Worm (Caenorhabditis elegans) whole organism, L4 larva: ENCODE results near the gene C13B4.1.

ENCODE experiments used
- F10B5.3 ChIP-seq: sonication (generic microtip); optimal IDR thresholded peaks from 2 replicates; lab custom pipeline; 2016; ENCODE audit warnings: mild to moderate bottlenecking, missing genetic modification characterization, missing compliant biosample characterization
- F26F4.8 ChIP-seq: fragments of 200-800 bp; sonication (Bioruptor generic); conservative IDR thresholded peaks from 2 replicates; pipeline ENCODE4 v1.3.6; 2022; ENCODE audit warnings: missing genetic modification characterization, missing compliant biosample characterization
- F44E2.7 ChIP-seq: fragments of 200-800 bp; sonication (Bioruptor generic); IDR thresholded peaks from 2 replicates; pipeline ENCODE4 v2.1.2; 2022; ENCODE audit warnings: missing genetic modification characterization, missing compliant biosample characterization
- T26A8.4 ChIP-seq: fragments of 200-800 bp; sonication (Bioruptor generic); IDR thresholded peaks from 2 replicates; pipeline ENCODE4 v1.3.6; 2022; ENCODE audit warnings: missing genetic modification characterization, missing compliant biosample characterization
- ZK337.2 ChIP-seq: fragments of 200-800 bp; sonication (Bioruptor generic); IDR thresholded peaks from 2 replicates; pipeline ENCODE4 v1.3.6; 2022; ENCODE audit warnings: missing genetic modification reagents, missing genetic modification characterization, missing compliant biosample characterization
- aha-1 ChIP-seq: fragments of 150-350 bp; peaks from one replicate; lab custom pipeline; 2014; ENCODE audit warnings: missing biosample characterization, missing genetic modification characterization
- ama-1 ChIP-seq: fragments of 150-350 bp; optimal IDR thresholded peaks from 2 replicates; lab custom pipeline; 2014; ENCODE audit warnings: inconsistent platforms, mixed read lengths
- ceh-20 ChIP-seq: fragments of 200-800 bp; sonication (Bioruptor generic); IDR thresholded peaks from 2 replicates; pipeline ENCODE4 v1.3.6; 2022; ENCODE audit warnings: missing genetic modification reagents, missing genetic modification characterization, missing compliant biosample characterization
- ceh-82 ChIP-seq: sonication (generic microtip); optimal IDR thresholded peaks from 2 replicates; lab custom pipeline; 2017; ENCODE audit warnings: missing biosample characterization, missing genetic modification characterization
- ces-1 ChIP-seq: fragments of 150-350 bp; sonication (generic microtip); optimal IDR thresholded peaks from 4 replicates; lab custom pipeline; 2014; ENCODE audit warnings: missing biosample characterization, missing genetic modification reagents, missing genetic modification characterization
- ctbp-1 ChIP-seq: fragments of 200-800 bp; sonication (Bioruptor generic); IDR thresholded peaks from 2 replicates; pipeline ENCODE4 v1.3.6; 2022; ENCODE audit warnings: missing genetic modification reagents, missing genetic modification characterization, missing compliant biosample characterization
- daf-16 ChIP-seq, 3 experiments: sonication (generic microtip); optimal IDR thresholded peaks; 2 replicates each; lab custom pipeline; 2016 to 2017; ENCODE audit warnings: missing genetic modification characterization in 3 of 3, missing genetic modification reagents in 3 of 3, mild to moderate bottlenecking in 2 of 3, missing compliant biosample characterization in 2 of 3, missing biosample characterization in 1 of 3, moderate library complexity in 1 of 3
- daf-8 ChIP-seq: fragments of 200-800 bp; sonication (Bioruptor generic); IDR thresholded peaks from 2 replicates; pipeline ENCODE4 v1.3.6; 2022; ENCODE audit warnings: missing genetic modification characterization, missing compliant biosample characterization
- duxl-1 ChIP-seq: sonication (generic microtip); optimal IDR thresholded peaks from 2 replicates; lab custom pipeline; 2016; ENCODE audit warnings: mild to moderate bottlenecking, missing genetic modification characterization, moderate library complexity, missing compliant biosample characterization; ENCODE audit not compliant: poor library complexity
- dve-1 ChIP-seq: sonication (generic microtip); optimal IDR thresholded peaks from 2 replicates; lab custom pipeline; 2017; ENCODE audit warnings: antibody characterized with exemption, mild to moderate bottlenecking, missing genetic modification characterization, missing compliant biosample characterization; ENCODE audit not compliant: insufficient read depth
- egl-43 ChIP-seq: fragments of 200-800 bp; sonication (Bioruptor generic); IDR thresholded peaks from 2 replicates; pipeline ENCODE4 v1.3.6; 2022; ENCODE audit warnings: missing genetic modification reagents, missing genetic modification characterization, missing compliant biosample characterization
- fkh-10 ChIP-seq: fragments of 150-350 bp; optimal IDR thresholded peaks from 2 replicates; lab custom pipeline; 2014; ENCODE audit warnings: missing biosample characterization, missing genetic modification reagents, missing genetic modification characterization
- hif-1 ChIP-seq, 2 experiments: sonication (generic microtip); optimal IDR thresholded peaks; 2 replicates each; lab custom pipeline; 2016 to 2017; ENCODE audit warnings: missing compliant biosample characterization in 2 of 2, missing genetic modification characterization in 2 of 2, missing genetic modification reagents in 2 of 2, missing genotype in 2 of 2, mild to moderate bottlenecking in 1 of 2
- hlh-11 ChIP-seq: fragments of 200-800 bp; sonication (Bioruptor generic); optimal IDR thresholded peaks from 2 replicates; lab custom pipeline; 2018; ENCODE audit warnings: mild to moderate bottlenecking, missing genetic modification characterization, missing compliant biosample characterization
- lin-1 ChIP-seq: fragments of 200-800 bp; sonication (Bioruptor generic); IDR thresholded peaks from 2 replicates; pipeline ENCODE4 v1.3.6; 2022; ENCODE audit warnings: missing genetic modification reagents, missing genetic modification characterization, missing compliant biosample characterization
- lin-39 ChIP-seq: fragments of 150-350 bp; optimal IDR thresholded peaks from 2 replicates; lab custom pipeline; 2014; ENCODE audit warnings: missing biosample characterization, missing genetic modification reagents, missing genetic modification characterization
- madf-9 ChIP-seq: fragments of 200-800 bp; sonication (Bioruptor generic); conservative IDR thresholded peaks from 2 replicates; pipeline ENCODE4 v1.3.6; 2022; ENCODE audit warnings: missing genetic modification reagents, missing genetic modification characterization, missing compliant biosample characterization
- mdt-29 ChIP-seq: fragments of 200-800 bp; sonication (Bioruptor generic); IDR thresholded peaks from 2 replicates; pipeline ENCODE4 v1.3.6; 2022; ENCODE audit warnings: missing genetic modification reagents, missing genetic modification characterization, missing compliant biosample characterization
- mep-1 ChIP-seq: fragments of 150-350 bp; sonication (generic microtip); optimal IDR thresholded peaks from 3 replicates; lab custom pipeline; 2014; ENCODE audit warnings: missing biosample characterization, missing genetic modification characterization
- mxl-2 ChIP-seq: fragments of 200-800 bp; sonication (Bioruptor generic); conservative IDR thresholded peaks from 2 replicates; pipeline ENCODE4 v1.3.6; 2022; ENCODE audit warnings: missing genetic modification reagents, missing genetic modification characterization, missing compliant biosample characterization
- nhr-11 ChIP-seq: fragments of 150-350 bp; optimal IDR thresholded peaks from 2 replicates; lab custom pipeline; 2014; ENCODE audit warnings: missing biosample characterization, missing genetic modification characterization
- nhr-41 ChIP-seq: fragments of 200-800 bp; sonication (Bioruptor generic); IDR thresholded peaks from 2 replicates; pipeline ENCODE4 v1.3.6; 2022; ENCODE audit warnings: missing genetic modification reagents, missing genetic modification characterization, missing compliant biosample characterization
- nhr-42 ChIP-seq: fragments of 200-800 bp; sonication (Bioruptor generic); IDR thresholded peaks from 2 replicates; pipeline ENCODE4 v1.3.6; 2022; ENCODE audit warnings: missing genetic modification characterization, missing compliant biosample characterization
- nhr-48 ChIP-seq: sonication (generic microtip); optimal IDR thresholded peaks from 2 replicates; lab custom pipeline; 2016; ENCODE audit warnings: mild to moderate bottlenecking, missing genetic modification characterization, missing compliant biosample characterization
- nhr-6 ChIP-seq: fragments of 150-350 bp; optimal IDR thresholded peaks from 2 replicates; lab custom pipeline; 2014; ENCODE audit warnings: missing biosample characterization, missing genetic modification characterization
- nhr-77 ChIP-seq: fragments of 150-350 bp; optimal IDR thresholded peaks from 2 replicates; lab custom pipeline; 2014; ENCODE audit warnings: missing biosample characterization, missing genetic modification characterization
- saeg-2 ChIP-seq: fragments of 200-800 bp; sonication (Bioruptor generic); IDR thresholded peaks from 2 replicates; pipeline ENCODE4 v1.3.6; 2022; ENCODE audit warnings: missing genetic modification reagents, missing genetic modification characterization, missing compliant biosample characterization
- spr-1 ChIP-seq: sonication (generic microtip); optimal IDR thresholded peaks from 2 replicates; lab custom pipeline; 2016; ENCODE audit warnings: mild to moderate bottlenecking, missing genetic modification characterization, missing compliant biosample characterization
- spr-3 ChIP-seq: fragments of 200-800 bp; sonication (Bioruptor generic); optimal IDR thresholded peaks from 2 replicates; lab custom pipeline; 2018; ENCODE audit warnings: mild to moderate bottlenecking, missing genetic modification characterization, missing compliant biosample characterization
- tag-97 ChIP-seq: fragments of 200-800 bp; sonication (Bioruptor generic); IDR thresholded peaks from 2 replicates; pipeline ENCODE4 v1.3.6; 2022; ENCODE audit warnings: missing genetic modification characterization, missing compliant biosample characterization
- tra-1 ChIP-seq: fragments of 200-800 bp; sonication (Bioruptor generic); IDR thresholded peaks from 2 replicates; pipeline ENCODE4 v1.3.6; 2022; ENCODE audit warnings: missing genetic modification reagents, missing genetic modification characterization, missing compliant biosample characterization
- unc-130 ChIP-seq: sonication (generic microtip); optimal IDR thresholded peaks from 2 replicates; lab custom pipeline; 2016; ENCODE audit warnings: missing genetic modification reagents, missing genetic modification characterization, missing compliant biosample characterization
- unc-39 ChIP-seq: sonication (generic microtip); optimal IDR thresholded peaks from 2 replicates; lab custom pipeline; 2017; ENCODE audit warnings: missing biosample characterization, missing genetic modification characterization
- unc-62 ChIP-seq, 3 experiments: fragments of 150-350 bp in 1 of 3; sonication (generic microtip); optimal IDR thresholded peaks in 2 of 3; peaks in 1 of 3; 1 replicate in 1 of 3; 2 replicates in 2 of 3; lab custom pipeline; 2014 to 2017; ENCODE audit warnings: missing biosample characterization in 3 of 3, missing genetic modification characterization in 3 of 3, missing genetic modification reagents in 3 of 3, missing genotype in 1 of 3
- ztf-7 ChIP-seq: fragments of 150-350 bp; optimal IDR thresholded peaks from 2 replicates; lab custom pipeline; 2014; ENCODE audit warnings: missing biosample characterization, missing genetic modification characterization

Gene C13B4.1

DNA sequence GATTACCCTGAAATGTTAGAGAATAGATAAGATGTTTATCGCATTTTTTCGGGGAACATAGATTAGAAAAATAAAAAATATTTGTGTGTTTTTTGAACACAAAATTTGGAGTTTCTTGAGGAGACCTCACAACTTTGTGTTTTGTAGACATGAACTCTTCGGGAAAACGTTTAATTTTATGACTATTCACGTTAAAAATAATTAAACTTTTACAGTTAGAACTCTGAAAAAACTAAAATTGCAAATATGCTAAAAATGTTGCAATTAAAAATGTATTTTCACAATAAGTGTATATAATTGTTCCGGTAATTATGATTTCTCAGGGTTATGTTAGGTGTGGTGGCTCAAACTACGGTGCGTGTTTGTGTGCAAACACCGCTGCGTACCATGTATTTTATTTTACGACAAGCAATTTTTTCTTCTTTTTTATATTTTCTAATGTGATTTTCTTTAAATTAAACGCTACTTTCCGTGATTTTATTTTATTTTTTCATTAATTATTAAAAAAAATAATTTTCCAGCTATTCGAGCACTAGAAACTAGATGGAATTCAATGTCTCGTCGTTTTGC, 48.9 kb upstream of the C13B4.1 start, which contains the start of the genes F57C2.5 and spat-1 (continued):
- no peak for TF ChIP-seq ama-1
- no peak for TF ChIP-seq nhr-48 (tag; lab: Kevin White, UChicago)
- TF ChIP-seq unc-39 (tag; lab: Kevin White, UChicago): no peak
- no peak for TF ChIP-seq ZK337.2 (GFP tag; lab: Robert Waterston, UW)
- TF ChIP-seq F44E2.7 (GFP tag; lab: Robert Waterston, UW): no peak
- TF ChIP-seq spr-3 (GFP tag; lab: Kevin White, UChicago): no peak
- TF ChIP-seq nhr-11 (tag; lab: Kevin White, UChicago): peak; percentile 45
- peak; percentile 28 for TF ChIP-seq hlh-11
- TF ChIP-seq unc-130: peak; percentile 88
- TF ChIP-seq hif-1 (tag; optimal IDR thresholded peaks at IDR 0.05; lab: Kevin White, UChicago): peak in 1 of 2 experiments; percentile 86
- TF ChIP-seq unc-62 (GFP tag; optimal IDR thresholded peaks at IDR 0.05 in 1 of 2; lab: Kevin White, UChicago): peak in 1 of 2 experiments; percentile 73
- no peak for TF ChIP-seq unc-62 (tag; optimal IDR thresholded peaks at IDR 0.05; lab: Kevin White, UChicago)
- TF ChIP-seq ces-1 (GFP tag; lab: Kevin White, UChicago): no peak
- peak; percentile 29 for TF ChIP-seq ztf-7
- TF ChIP-seq duxl-1: no peak
- TF ChIP-seq lin-39: no peak
- no peak for TF ChIP-seq tra-1 (GFP tag; lab: Robert Waterston, UW)
- TF ChIP-seq fkh-10: no peak
- TF ChIP-seq T26A8.4: no peak
- no peak for TF ChIP-seq nhr-42 (GFP tag; lab: Robert Waterston, UW)
- TF ChIP-seq F26F4.8 (GFP tag; lab: Robert Waterston, UW): no peak
- TF ChIP-seq ceh-20 (GFP tag; lab: Robert Waterston, UW): 0 out of 2 replicates have a peak, but pooled peaks have one; percentile 16
- TF ChIP-seq ctbp-1 (GFP tag; lab: Robert Waterston, UW): no peak
- no peak for TF ChIP-seq ceh-82 (tag; lab: Kevin White, UChicago)
- TF ChIP-seq F10B5.3 (tag; lab: Kevin White, UChicago): no peak
- TF ChIP-seq mxl-2: no peak
- TF ChIP-seq saeg-2 (GFP tag; lab: Robert Waterston, UW): no peak
- peak; percentile 94 for TF ChIP-seq nhr-77 (tag; lab: Kevin White, UChicago)
- TF ChIP-seq daf-16 (GFP tag; optimal IDR thresholded peaks at IDR 0.05; lab: Kevin White, UChicago): no peak
- TF ChIP-seq daf-16 (tag; optimal IDR thresholded peaks at IDR 0.05; lab: Kevin White, UChicago): peak; percentile 90
- TF ChIP-seq lin-1 (GFP tag; lab: Robert Waterston, UW): no peak
- TF ChIP-seq aha-1 (tag; lab: Kevin White, UChicago): no peak
- peak; percentile 29 for TF ChIP-seq nhr-6 (tag; lab: Kevin White, UChicago)
- TF ChIP-seq mdt-29 (GFP tag; lab: Robert Waterston, UW): no peak
- TF ChIP-seq dve-1 (tag; lab: Kevin White, UChicago): peak; percentile 58
- TF ChIP-seq tag-97 (GFP tag; lab: Robert Waterston, UW): no peak
- no peak for TF ChIP-seq madf-9 (GFP tag; lab: Robert Waterston, UW)
- no peak for TF ChIP-seq daf-8
- peak; percentile 75 for TF ChIP-seq mep-1
- no peak for TF ChIP-seq nhr-41 (GFP tag; lab: Robert Waterston, UW)
- TF ChIP-seq spr-1: peak; percentile 36

DNA sequence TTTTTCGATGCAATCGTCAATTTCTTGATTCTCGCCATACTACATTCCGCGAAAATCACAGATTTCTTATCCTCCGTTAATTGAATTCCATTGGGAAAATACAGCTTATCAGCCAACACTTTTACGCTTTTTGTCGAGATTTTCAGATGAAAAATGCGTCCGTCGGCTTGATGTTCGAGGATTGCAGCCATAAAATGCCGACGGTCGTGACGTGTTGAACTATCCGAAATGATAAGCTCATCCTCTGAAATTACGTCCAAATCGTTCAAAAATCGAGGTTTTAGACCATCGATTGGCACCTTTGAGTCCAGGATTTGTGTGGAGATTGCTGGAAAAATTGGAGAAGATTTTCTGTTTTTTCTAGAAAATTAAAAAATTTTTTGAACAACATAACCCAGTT, 47.7 kb upstream of the C13B4.1 start:
- TF ChIP-seq egl-43 (GFP tag; lab: Robert Waterston, UW) (no peak), unc-62 (GFP tag; optimal IDR thresholded peaks at IDR 0.05 in 1 of 2; lab: Kevin White, UChicago) (peak in 1 of 2 experiments; percentile 90), unc-62 (tag; optimal IDR thresholded peaks at IDR 0.05; lab: Kevin White, UChicago) (no peak)
